Worm (Caenorhabditis elegans) whole organism, late embryonic: ENCODE measurements around the gene frh-1.

Experiments
- F13H6.1 ChIP-seq: sonication (generic microtip); optimal IDR thresholded peaks from 2 replicates; lab custom pipeline; 2016; ENCODE audit warnings: missing genetic modification characterization, missing compliant biosample characterization
- K02D7.2 ChIP-seq: sonication (generic microtip); optimal IDR thresholded peaks from 2 replicates; lab custom pipeline; 2017; ENCODE audit warnings: mild to moderate bottlenecking, missing genetic modification characterization, missing compliant biosample characterization
- ama-1 ChIP-seq: fragments of 150-350 bp; optimal IDR thresholded peaks from 2 replicates; lab custom pipeline; 2014
- ceh-19 ChIP-seq: fragments of 200-800 bp; sonication (Bioruptor generic); optimal IDR thresholded peaks from 2 replicates; lab custom pipeline; 2018; ENCODE audit warnings: mild to moderate bottlenecking, missing genetic modification characterization, missing compliant biosample characterization
- ceh-48 ChIP-seq: sonication (generic microtip); optimal IDR thresholded peaks from 2 replicates; lab custom pipeline; 2016; ENCODE audit warnings: missing genetic modification characterization, inconsistent platforms, missing compliant biosample characterization
- elt-4 ChIP-seq: sonication (generic microtip); optimal IDR thresholded peaks from 2 replicates; lab custom pipeline; 2016; ENCODE audit warnings: missing genetic modification characterization, missing compliant biosample characterization
- lim-6 ChIP-seq: sonication (generic microtip); optimal IDR thresholded peaks from 2 replicates; lab custom pipeline; 2016; ENCODE audit warnings: missing genetic modification characterization, missing compliant biosample characterization
- rnt-1 ChIP-seq: sonication (generic microtip); optimal IDR thresholded peaks from 2 replicates; lab custom pipeline; 2016; ENCODE audit warnings: missing genetic modification characterization, missing compliant biosample characterization
- unc-42 ChIP-seq: sonication (generic microtip); optimal IDR thresholded peaks from 2 replicates; lab custom pipeline; 2016; ENCODE audit warnings: missing genotype, missing genetic modification characterization, missing compliant biosample characterization

ce11 chrII:5896512-5896911 is 20.7 kb upstream of the frh-1 start:
- TF ChIP-seq ceh-48 (tag; lab: Kevin White, UChicago) (no peak), rnt-1 (no peak), K02D7.2 (no peak), F13H6.1 (tag; lab: Kevin White, UChicago) (no peak), ceh-19 (no peak), unc-42 (no peak), ama-1 (lab: Kevin White, UChicago) (no peak), elt-4 (tag; lab: Kevin White, UChicago) (no peak), lim-6 (tag; lab: Kevin White, UChicago) (no peak)
